Fruit fly (Drosophila melanogaster) whole organism, prepupa: ENCODE data around the gene CG5860.

ENCODE experiments used
- CG6854 ChIP-seq: fragments of 200-800 bp; sonication (Bioruptor generic); optimal IDR thresholded peaks from 2 replicates; lab custom pipeline; 2017; ENCODE audit warnings: missing biosample characterization, mild to moderate bottlenecking, missing genetic modification characterization
- Gug ChIP-seq: fragments of 200-800 bp; sonication (Bioruptor generic); IDR thresholded peaks from 2 replicates; pipeline ENCODE4 v1.3.6; 2022; ENCODE audit warnings: missing biosample characterization, missing genetic modification characterization

DNA sequence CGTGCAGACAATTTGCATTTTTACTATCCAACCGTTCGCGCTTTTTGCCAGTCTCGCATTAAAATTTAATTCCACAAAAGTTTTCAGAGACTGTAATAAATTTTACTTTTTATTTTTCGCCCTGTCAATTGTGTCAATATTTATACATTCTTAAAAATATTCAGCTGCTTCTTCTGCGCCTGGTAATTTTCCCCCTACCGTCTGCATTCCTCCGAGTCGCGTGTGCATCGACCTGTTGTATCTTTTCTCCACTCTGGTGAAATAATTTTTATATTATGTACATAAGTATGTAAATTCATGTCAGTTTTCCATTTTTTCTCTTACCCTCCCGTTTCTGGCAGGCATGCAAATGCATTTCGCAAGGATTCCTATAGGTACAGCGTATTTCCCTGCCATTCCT lies 6.2 kb upstream of the CG5860 start, which contains the start of gene CG34279:
- TF ChIP-seq Gug (no peak), CG6854 (GFP tag; lab: Kevin White, UChicago) (no peak)
